Fruit fly (Drosophila melanogaster): ENCODE results near the gene TM9SF2.
A peak's percentile ranks its signal among the peaks of the same experiment; 100 is the strongest.

Gene TM9SF2

DNA sequence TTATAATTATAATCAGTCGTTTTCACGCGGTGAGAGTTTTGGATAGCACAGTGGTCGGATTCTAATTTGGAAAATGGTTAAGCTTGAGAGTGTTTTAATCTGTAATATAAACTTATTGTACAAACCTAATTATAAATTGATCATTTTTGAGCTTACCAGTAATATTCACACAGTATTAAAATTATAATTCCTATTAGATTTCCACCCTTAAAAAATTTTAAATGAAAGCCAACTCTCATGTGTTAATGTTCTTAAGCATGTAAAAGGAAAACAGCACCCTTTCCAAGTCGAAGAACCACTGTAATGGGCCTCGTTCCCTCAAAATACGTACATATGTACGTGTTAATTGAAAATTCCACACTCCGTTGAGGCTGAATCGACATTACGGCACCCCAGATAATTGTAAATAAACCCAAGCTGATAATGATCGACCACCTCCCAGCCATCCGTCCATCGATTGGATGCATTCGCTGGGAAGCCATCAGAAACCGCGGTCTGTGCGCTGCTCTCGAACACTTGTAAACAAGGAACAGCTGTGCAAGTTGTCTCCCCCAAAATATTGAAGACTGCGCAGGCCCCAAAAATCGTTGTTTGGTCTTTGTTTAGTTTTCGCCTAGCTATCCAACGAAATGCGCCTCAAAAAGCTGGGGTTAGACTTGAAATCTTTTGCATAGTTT, 25.8 kb upstream of the TM9SF2 start (continued):
- TF ChIP-seq Aef1 (GFP tag; IDR thresholded peaks at IDR 0.05) (peak; percentile 31; the same call in 1 of the 3 replicates), Sry-δ (GFP tag; optimal IDR thresholded peaks at IDR 0.05) (no peak), amos (GFP tag; IDR thresholded peaks at IDR 0.05; ENCODE audit: partially characterized antibody) (no peak), CG13894 (tag; optimal IDR thresholded peaks at IDR 0.05) (no peak), dmrt99B (tag; optimal IDR thresholded peaks at IDR 0.05) (peak; percentile 75), Oli (tag; optimal IDR thresholded peaks at IDR 0.05) (peak; percentile 64), grn (GFP tag; optimal IDR thresholded peaks at IDR 0.05) (no peak), otp (GFP tag; IDR thresholded peaks at IDR 0.05) (0 out of 3 replicates have a peak, but pooled peaks have one; percentile 44), slbo (GFP tag; IDR thresholded peaks at IDR 0.05) (peak; percentile 66), Vsx1 (GFP tag; optimal IDR thresholded peaks at IDR 0.05) (peak; percentile 45), CG10321 (GFP tag; IDR thresholded peaks at IDR 0.05) (no peak), ase (GFP tag; IDR thresholded peaks at IDR 0.05) (0 out of 3 replicates have a peak, but pooled peaks have one; percentile 50), MESR4 (GFP tag; optimal IDR thresholded peaks at IDR 0.05) (no peak), Hr51 (GFP tag; optimal IDR thresholded peaks at IDR 0.05) (peak in 1 of 2 experiments; percentile 67), CG2712 (tag; optimal IDR thresholded peaks at IDR 0.05) (peak; percentile 68), sisA (GFP tag; IDR thresholded peaks at IDR 0.05) (peak; percentile 34), CG18599 (GFP tag; optimal IDR thresholded peaks at IDR 0.05) (peak; percentile 50), CG9727 (GFP tag; optimal IDR thresholded peaks at IDR 0.05) (peak; percentile 46), pho (GFP tag; optimal IDR thresholded peaks at IDR 0.05) (peak; percentile 23), CG15479 (GFP tag; optimal IDR thresholded peaks at IDR 0.05) (no peak), knrl (GFP tag; IDR thresholded peaks at IDR 0.05; ENCODE audit: partially characterized antibody) (no peak), Fer1 (GFP tag; optimal IDR thresholded peaks at IDR 0.05) (peak; percentile 31), Nf-YB (GFP tag; optimal IDR thresholded peaks at IDR 0.05) (peak; percentile 27), CG13775 (GFP tag; optimal IDR thresholded peaks at IDR 0.05) (peak; percentile 22), CG12391 (tag; optimal IDR thresholded peaks at IDR 0.05) (peak; percentile 63), tgo (GFP tag; IDR thresholded peaks at IDR 0.05) (peak; percentile 50; the same call in 2 of the 3 replicates), Deaf1 (tag; optimal IDR thresholded peaks at IDR 0.05) (peak; percentile 3), nau (GFP tag; optimal IDR thresholded peaks at IDR 0.05) (peak; percentile 8), jigr1 (GFP tag; IDR thresholded peaks at IDR 0.05) (0 out of 3 replicates have a peak, but pooled peaks have one; percentile 25), odd (GFP tag; optimal IDR thresholded peaks at IDR 0.05) (peak; percentile 1), Fer3 (tag; optimal IDR thresholded peaks at IDR 0.05) (peak; percentile 53), Sox102F (GFP tag; optimal IDR thresholded peaks at IDR 0.05) (peak; percentile 61), Meics (GFP tag; optimal IDR thresholded peaks at IDR 0.05) (peak; percentile 29), disco-r (GFP tag; optimal IDR thresholded peaks at IDR 0.05) (peak; percentile 20), CG9932 (GFP tag; IDR thresholded peaks at IDR 0.05) (peak; percentile 38), CG17829 (tag; optimal IDR thresholded peaks at IDR 0.05) (peak; percentile 37), Ets65A (GFP tag) (peak; percentile 59), gsb (GFP tag; IDR thresholded peaks at IDR 0.05) (peak; percentile 39; the same call in 1 of the 2 replicates), CG11695 (GFP tag; IDR thresholded peaks at IDR 0.05) (peak; percentile 70; the same call in 2 of the 3 replicates), crol (GFP tag; IDR thresholded peaks at IDR 0.05) (no peak), abd-A (tag; optimal IDR thresholded peaks at IDR 0.05) (no peak), sc (optimal IDR thresholded peaks at IDR 0.05) (no peak), sc (GFP tag; optimal IDR thresholded peaks at IDR 0.05) (peak; percentile 4), PHDP (tag; optimal IDR thresholded peaks at IDR 0.05) (peak; percentile 58), CG10979 (tag; optimal IDR thresholded peaks at IDR 0.05) (peak; percentile 50), lbe (GFP tag; optimal IDR thresholded peaks at IDR 0.05) (peak; percentile 42), shn (GFP tag; optimal IDR thresholded peaks at IDR 0.05) (no peak), CG2875 (GFP tag; optimal IDR thresholded peaks at IDR 0.05) (no peak), grau (tag; optimal IDR thresholded peaks at IDR 0.05) (peak; percentile 69)
